Fruit fly (Drosophila melanogaster): ENCODE measurements around the gene CG32264.
A peak's percentile ranks its signal among the peaks of the same experiment; 100 is the strongest.

Gene CG32264

DNA sequence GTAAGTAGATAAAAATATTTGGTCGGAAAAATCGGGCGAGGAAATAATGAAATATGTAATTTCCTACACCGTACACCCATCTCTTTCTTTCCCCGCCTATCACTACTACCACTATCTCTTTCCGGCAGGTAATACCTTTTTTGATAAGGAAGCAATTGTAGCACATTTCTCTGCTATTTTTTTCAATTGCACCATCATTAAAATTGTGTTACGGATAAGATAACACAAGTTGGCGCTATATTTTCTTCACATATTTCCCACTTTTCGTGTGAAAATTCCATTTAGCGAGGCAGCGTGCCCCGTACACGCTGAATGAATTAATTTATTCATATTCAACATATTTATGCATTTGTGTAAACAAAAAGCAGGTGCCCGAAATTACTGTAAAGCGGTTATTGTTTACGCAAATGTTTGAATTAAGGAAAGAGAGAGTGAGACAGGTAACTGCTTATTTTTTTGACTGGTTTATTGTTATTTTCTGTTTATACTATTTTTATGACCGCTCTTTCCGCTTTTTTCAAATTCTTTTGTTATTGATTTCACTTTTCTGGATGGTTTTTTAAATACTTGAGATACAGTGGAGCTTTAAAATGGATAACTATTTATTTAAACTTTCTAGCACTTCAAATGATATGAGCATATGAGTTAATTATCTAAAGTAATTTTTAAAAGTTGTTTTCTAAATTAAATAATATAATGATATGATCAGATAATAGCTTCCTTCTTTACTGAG, 19.7 kb downstream of the CG32264 start (continued):
- no peak for TF ChIP-seq CG2202 (tag; optimal IDR thresholded peaks at IDR 0.05)
- peak in 1 of 2 experiments; percentile 73 for TF ChIP-seq Hr51 (GFP tag; optimal IDR thresholded peaks at IDR 0.05)
- peak; percentile 59 for TF ChIP-seq tap (tag; optimal IDR thresholded peaks at IDR 0.05)
- TF ChIP-seq ranshi (GFP tag; IDR thresholded peaks at IDR 0.05), result peak; percentile 46; the same call in 1 of the 2 replicates
- TF ChIP-seq sd (tag; optimal IDR thresholded peaks at IDR 0.05), result peak; percentile 43
- peak; percentile 38 for TF ChIP-seq CG10209 (GFP tag; optimal IDR thresholded peaks at IDR 0.05)
- TF ChIP-seq CG1233 (GFP tag; optimal IDR thresholded peaks at IDR 0.05), result peak; percentile 34
- TF ChIP-seq CG14667 (GFP tag; IDR thresholded peaks at IDR 0.05), result 0 out of 2 replicates have a peak, but pooled peaks have one; percentile 29
- peak; percentile 33; the same call in 1 of the 2 replicates for TF ChIP-seq CG9215 (GFP tag; IDR thresholded peaks at IDR 0.05)
- TF ChIP-seq gt (GFP tag; IDR thresholded peaks at IDR 0.05), result no peak
- no peak for TF ChIP-seq ato (GFP tag; IDR thresholded peaks at IDR 0.05; ENCODE audit: partially characterized antibody)
- no peak for TF ChIP-seq hkb (optimal IDR thresholded peaks at IDR 0.05)
- TF ChIP-seq hkb (GFP tag; IDR thresholded peaks at IDR 0.05), result peak; percentile 63
- peak; percentile 9 for TF ChIP-seq tio (GFP tag; optimal IDR thresholded peaks at IDR 0.05)
- TF ChIP-seq CG10147 (GFP tag; optimal IDR thresholded peaks at IDR 0.05), result no peak
- TF ChIP-seq CG9932 (GFP tag; IDR thresholded peaks at IDR 0.05), result peak; percentile 60
- peak; percentile 74 for TF ChIP-seq Ptx1 (GFP tag; IDR thresholded peaks at IDR 0.05)
- TF ChIP-seq unpg (GFP tag; optimal IDR thresholded peaks at IDR 0.05), result peak; percentile 74
- TF ChIP-seq CG17912 (GFP tag; optimal IDR thresholded peaks at IDR 0.05), result no peak
- TF ChIP-seq CG2712 (tag; optimal IDR thresholded peaks at IDR 0.05), result peak; percentile 73
- TF ChIP-seq HLH3B (GFP tag; IDR thresholded peaks at IDR 0.05), result peak; percentile 62; the same call in 1 of the 2 replicates
- no peak for TF ChIP-seq CG4328 (GFP tag; optimal IDR thresholded peaks at IDR 0.05)
- TF ChIP-seq nerfin-2 (GFP tag; IDR thresholded peaks at IDR 0.05; ENCODE audit: partially characterized antibody), result no peak
- no peak for TF ChIP-seq Adf1 (GFP tag; IDR thresholded peaks at IDR 0.05)
- peak; percentile 68 for TF ChIP-seq CG11504 (tag; optimal IDR thresholded peaks at IDR 0.05)
- TF ChIP-seq CrebB (tag; optimal IDR thresholded peaks at IDR 0.05), result no peak
- TF ChIP-seq CG30020 (tag; optimal IDR thresholded peaks at IDR 0.05), result no peak
- TF ChIP-seq trem (tag; optimal IDR thresholded peaks at IDR 0.05), result no peak
- no peak for TF ChIP-seq disco-r (GFP tag; optimal IDR thresholded peaks at IDR 0.05)
- TF ChIP-seq CG5953 (GFP tag; IDR thresholded peaks at IDR 0.05), result 0 out of 2 replicates have a peak, but pooled peaks have one; percentile 5
- TF ChIP-seq Sox102F (GFP tag; optimal IDR thresholded peaks at IDR 0.05), result peak; percentile 84
- TF ChIP-seq sug (tag; optimal IDR thresholded peaks at IDR 0.05), result peak; percentile 13
- TF ChIP-seq NFAT (GFP tag; IDR thresholded peaks at IDR 0.05), result no peak
- peak; percentile 48 for TF ChIP-seq CG9437 (GFP tag; optimal IDR thresholded peaks at IDR 0.05)
- peak; percentile 78 for TF ChIP-seq CG7839 (tag; optimal IDR thresholded peaks at IDR 0.05)
- peak; percentile 66 for TF ChIP-seq CG31441 (GFP tag; IDR thresholded peaks at IDR 0.05)
- no peak for TF ChIP-seq CG5180 (GFP tag; optimal IDR thresholded peaks at IDR 0.05)
- no peak for TF ChIP-seq Dad (GFP tag; optimal IDR thresholded peaks at IDR 0.05)
- TF ChIP-seq CoRest (tag; optimal IDR thresholded peaks at IDR 0.05), result peak; percentile 73
- no peak for TF ChIP-seq CG7745 (tag; optimal IDR thresholded peaks at IDR 0.05)
- no peak for TF ChIP-seq luna (GFP tag; optimal IDR thresholded peaks at IDR 0.05)
- peak; percentile 44; the same call in 1 of the 2 replicates for TF ChIP-seq sob (GFP tag; IDR thresholded peaks at IDR 0.05)
- TF ChIP-seq grn (GFP tag; optimal IDR thresholded peaks at IDR 0.05), result no peak
- peak; percentile 9 for TF ChIP-seq Meics (GFP tag; optimal IDR thresholded peaks at IDR 0.05)
- peak; percentile 13 for TF ChIP-seq org-1 (GFP tag; optimal IDR thresholded peaks at IDR 0.05)
- peak; percentile 65 for TF ChIP-seq esg (GFP tag; conservative IDR thresholded peaks at IDR 0.05)
- TF ChIP-seq pan (optimal IDR thresholded peaks at IDR 0.05), result no peak
- TF ChIP-seq pan (GFP tag; optimal IDR thresholded peaks at IDR 0.05 in 1 of 2, IDR thresholded peaks at IDR 0.05 in 1 of 2), result peak in 1 of 2 experiments; percentile 58
- TF ChIP-seq CG17829 (tag; optimal IDR thresholded peaks at IDR 0.05), result peak; percentile 50
